Fruit fly (Drosophila melanogaster): ENCODE results near the gene CG18178.

CG18178 gene

dm6 chr3L:9762036-9762597 lies 43.2 kb upstream of the CG18178 start (continued):
- TF ChIP-seq Dek (tag; optimal IDR thresholded peaks at IDR 0.05): no peak
- no peak for TF ChIP-seq slp2 (GFP tag; optimal IDR thresholded peaks at IDR 0.05)
- no peak for TF ChIP-seq bigmax (GFP tag; optimal IDR thresholded peaks at IDR 0.05)
- no peak for TF ChIP-seq grau (tag; optimal IDR thresholded peaks at IDR 0.05)
- TF ChIP-seq HLH3B (GFP tag; IDR thresholded peaks at IDR 0.05): no peak
- TF ChIP-seq onecut (GFP tag; IDR thresholded peaks at IDR 0.05): peak; percentile 21; the same call in 1 of the 2 replicates
- no peak for TF ChIP-seq Doc2 (GFP tag; IDR thresholded peaks at IDR 0.05)
- peak; percentile 15 for TF ChIP-seq Fer3 (tag; optimal IDR thresholded peaks at IDR 0.05)
- no peak for TF ChIP-seq CG15073 (GFP tag; optimal IDR thresholded peaks at IDR 0.05)
- TF ChIP-seq Pdp1 (GFP tag; optimal IDR thresholded peaks at IDR 0.05): peak in 1 of 2 experiments; percentile 61
- TF ChIP-seq slou (GFP tag; optimal IDR thresholded peaks at IDR 0.05): no peak
- TF ChIP-seq CG12104 (GFP tag; optimal IDR thresholded peaks at IDR 0.05): no peak
- TF ChIP-seq CG4282 (GFP tag; optimal IDR thresholded peaks at IDR 0.05): no peak
- no peak for TF ChIP-seq hkb (optimal IDR thresholded peaks at IDR 0.05)
- peak; percentile 24; the same call in 1 of the 2 replicates for TF ChIP-seq hkb (GFP tag; IDR thresholded peaks at IDR 0.05)
- no peak for TF ChIP-seq CG33213 (GFP tag; optimal IDR thresholded peaks at IDR 0.05)
- TF ChIP-seq Six4 (GFP tag; optimal IDR thresholded peaks at IDR 0.05): no peak
- no peak for TF ChIP-seq crp (GFP tag; optimal IDR thresholded peaks at IDR 0.05)
- TF ChIP-seq trem (tag; optimal IDR thresholded peaks at IDR 0.05): no peak
- TF ChIP-seq CG17361 (GFP tag; IDR thresholded peaks at IDR 0.05): no peak
- TF ChIP-seq inv (GFP tag; IDR thresholded peaks at IDR 0.05; ENCODE audit: partially characterized antibody): no peak
- TF ChIP-seq ase (GFP tag; IDR thresholded peaks at IDR 0.05): no peak
- TF ChIP-seq luna (GFP tag; optimal IDR thresholded peaks at IDR 0.05): no peak
- TF ChIP-seq Nf-YB (GFP tag; optimal IDR thresholded peaks at IDR 0.05): no peak
- TF ChIP-seq CG17802 (tag; optimal IDR thresholded peaks at IDR 0.05): no peak
- peak; percentile 36 for TF ChIP-seq CG34376 (GFP tag; optimal IDR thresholded peaks at IDR 0.05)
- no peak for TF ChIP-seq sc (optimal IDR thresholded peaks at IDR 0.05)
- no peak for TF ChIP-seq sc (GFP tag; optimal IDR thresholded peaks at IDR 0.05)
- TF ChIP-seq nom (GFP tag; optimal IDR thresholded peaks at IDR 0.05): peak; percentile 45
- no peak for TF ChIP-seq CG3726 (GFP tag; IDR thresholded peaks at IDR 0.05)
- no peak for TF ChIP-seq ham (GFP tag; IDR thresholded peaks at IDR 0.05)
- TF ChIP-seq CG6765 (GFP tag; optimal IDR thresholded peaks at IDR 0.05): no peak
- no peak for TF ChIP-seq CG1792 (GFP tag; optimal IDR thresholded peaks at IDR 0.05)
- TF ChIP-seq wor (GFP tag; IDR thresholded peaks at IDR 0.05): no peak
- no peak for TF ChIP-seq hth (optimal IDR thresholded peaks at IDR 0.05)
- TF ChIP-seq Dfd (GFP tag; optimal IDR thresholded peaks at IDR 0.05): no peak
- 0 out of 3 replicates have a peak, but pooled peaks have one; percentile 33 for TF ChIP-seq knrl (GFP tag; IDR thresholded peaks at IDR 0.05; ENCODE audit: partially characterized antibody)
- no peak for TF ChIP-seq cad (GFP tag; optimal IDR thresholded peaks at IDR 0.05)
- no peak for TF ChIP-seq CG14965 (GFP tag; optimal IDR thresholded peaks at IDR 0.05; ENCODE audit: borderline replicate concordance)
- TF ChIP-seq Hr3 (GFP tag; optimal IDR thresholded peaks at IDR 0.05): no peak
- peak; percentile 48; the same call in 1 of the 3 replicates for TF ChIP-seq so (GFP tag; IDR thresholded peaks at IDR 0.05)
- peak; percentile 24; the same call in 1 of the 2 replicates for TF ChIP-seq CG13287 (GFP tag; IDR thresholded peaks at IDR 0.05; ENCODE audit: partially characterized antibody)
- no peak for TF ChIP-seq CG1233 (GFP tag; optimal IDR thresholded peaks at IDR 0.05)
- no peak for TF ChIP-seq CG6689 (GFP tag; IDR thresholded peaks at IDR 0.05)
- TF ChIP-seq Ada2b (GFP tag; IDR thresholded peaks at IDR 0.05): no peak
- TF ChIP-seq Lim3 (GFP tag; IDR thresholded peaks at IDR 0.05): no peak
- TF ChIP-seq CG10209 (GFP tag; optimal IDR thresholded peaks at IDR 0.05): no peak
- no peak for TF ChIP-seq CG2116 (GFP tag; optimal IDR thresholded peaks at IDR 0.05)
- no peak for TF ChIP-seq CG31388 (GFP tag; optimal IDR thresholded peaks at IDR 0.05)
- TF ChIP-seq Xbp1 (GFP tag; optimal IDR thresholded peaks at IDR 0.05): no peak
- TF ChIP-seq gro (GFP tag; optimal IDR thresholded peaks at IDR 0.05): peak; percentile 25
- TF ChIP-seq CG17568 (GFP tag; optimal IDR thresholded peaks at IDR 0.05): peak; percentile 41

Measured in whole organism, embryonic.